Fruit fly (Drosophila melanogaster) whole organism, embryonic: ENCODE data around the gene tra.

ENCODE experiments used
- CG1024 ChIP-seq: fragments of 200-800 bp; sonication (Bioruptor generic); IDR thresholded peaks from 2 replicates; pipeline ENCODE4 v1.3.6; 2022; ENCODE audit warnings: missing biosample characterization, missing genetic modification characterization
- CG10267 ChIP-seq: fragments of 200-800 bp; sonication (Bioruptor generic); optimal IDR thresholded peaks from 2 replicates; lab custom pipeline; 2018; ENCODE audit warnings: missing biosample characterization, mild to moderate bottlenecking, missing genetic modification characterization, moderate library complexity
- CG12659 ChIP-seq: fragments of 200-800 bp; sonication (Bioruptor generic); optimal IDR thresholded peaks from 3 replicates; lab custom pipeline; 2017; ENCODE audit warnings: mild to moderate bottlenecking, missing biosample characterization, missing genetic modification reagents, missing genetic modification characterization
- CG15269 ChIP-seq: fragments of 200-800 bp; sonication (Bioruptor generic); optimal IDR thresholded peaks from 2 replicates; lab custom pipeline; 2018; ENCODE audit warnings: missing biosample characterization, mild to moderate bottlenecking, missing genetic modification characterization, moderate library complexity
- CG15479 ChIP-seq: fragments of 200-800 bp; sonication (Bioruptor generic); optimal IDR thresholded peaks from 3 replicates; lab custom pipeline; 2019; ENCODE audit warnings: missing biosample characterization, mild to moderate bottlenecking, missing genetic modification characterization, moderate library complexity
- CG15514 ChIP-seq: fragments of 200-800 bp; sonication (Bioruptor generic); optimal IDR thresholded peaks from 3 replicates; lab custom pipeline; 2017; ENCODE audit warnings: missing biosample characterization, missing genetic modification characterization, mild to moderate bottlenecking, moderate library complexity, missing genetic modification reagents
- CG17829 ChIP-seq: fragments of 200-800 bp; optimal IDR thresholded peaks from 2 replicates; lab custom pipeline; 2019; ENCODE audit warnings: missing biosample characterization, mild to moderate bottlenecking, missing genetic modification characterization, moderate library complexity
- CG1832 ChIP-seq: fragments of 200-800 bp; sonication (Bioruptor generic); optimal IDR thresholded peaks from 2 replicates; lab custom pipeline; 2017; ENCODE audit warnings: missing biosample characterization, mild to moderate bottlenecking, missing genetic modification characterization, inconsistent platforms
- CG2116 ChIP-seq: fragments of 200-800 bp; sonication (Bioruptor generic); optimal IDR thresholded peaks from 3 replicates; lab custom pipeline; 2018; ENCODE audit warnings: missing biosample characterization, mild to moderate bottlenecking, missing genetic modification characterization
- CG2712 ChIP-seq: fragments of 200-800 bp; optimal IDR thresholded peaks from 3 replicates; lab custom pipeline; 2019; ENCODE audit warnings: missing biosample characterization, mild to moderate bottlenecking, missing genetic modification characterization, moderate library complexity
- CG30020 ChIP-seq: fragments of 200-800 bp; optimal IDR thresholded peaks from 2 replicates; lab custom pipeline; 2019; ENCODE audit warnings: missing biosample characterization, mild to moderate bottlenecking, missing genetic modification characterization, moderate library complexity
- CG31224 ChIP-seq: fragments of 200-800 bp; sonication (Bioruptor generic); IDR thresholded peaks from 2 replicates; pipeline ENCODE4 v1.3.6; 2022; ENCODE audit warnings: missing biosample characterization, missing genetic modification characterization
- CG31441 ChIP-seq: fragments of 200-800 bp; sonication (Bioruptor generic); IDR thresholded peaks from 2 replicates; pipeline ENCODE4 v1.3.6; 2022; ENCODE audit warnings: missing biosample characterization, missing genetic modification characterization
- CG32772 ChIP-seq: fragments of 200-800 bp; sonication (Bioruptor generic); IDR thresholded peaks from 2 replicates; pipeline ENCODE4 v1.3.6; 2022; ENCODE audit warnings: missing biosample characterization, missing genetic modification characterization
- CG34422 ChIP-seq: fragments of 200-800 bp; sonication (Bioruptor generic); IDR thresholded peaks from 3 replicates; pipeline ENCODE4 v1.3.6; 2022; ENCODE audit warnings: missing biosample characterization, missing genetic modification characterization
- CG7786 ChIP-seq: fragments of 200-800 bp; sonication (Bioruptor generic); optimal IDR thresholded peaks from 2 replicates; lab custom pipeline; 2016; ENCODE audit warnings: missing biosample characterization, missing genetic modification characterization
- CG7928 ChIP-seq: fragments of 200-800 bp; sonication (Bioruptor generic); optimal IDR thresholded peaks from 2 replicates; lab custom pipeline; 2017; ENCODE audit warnings: missing biosample characterization, mild to moderate bottlenecking, missing genetic modification characterization
- CG7987 ChIP-seq: fragments of 200-800 bp; sonication (Bioruptor generic); optimal IDR thresholded peaks from 2 replicates; lab custom pipeline; 2018; ENCODE audit warnings: missing biosample characterization, mild to moderate bottlenecking, missing genetic modification characterization, moderate library complexity
- CG8089 ChIP-seq: fragments of 200-800 bp; sonication (Bioruptor generic); optimal IDR thresholded peaks from 3 replicates; lab custom pipeline; 2016; ENCODE audit warnings: missing biosample characterization, missing genetic modification characterization
- CG8281 ChIP-seq: fragments of 200-800 bp; sonication (Bioruptor generic); optimal IDR thresholded peaks from 2 replicates; lab custom pipeline; 2018; ENCODE audit warnings: missing biosample characterization, mild to moderate bottlenecking, missing genetic modification characterization, moderate library complexity
- CG8359 ChIP-seq: fragments of 200-800 bp; sonication (Bioruptor generic); optimal IDR thresholded peaks from 2 replicates; lab custom pipeline; 2017; ENCODE audit warnings: missing biosample characterization, mild to moderate bottlenecking, missing genetic modification characterization, borderline replicate concordance
- CG9876 ChIP-seq: fragments of 200-800 bp; sonication (Bioruptor generic); optimal IDR thresholded peaks from 2 replicates; lab custom pipeline; 2016; ENCODE audit warnings: missing biosample characterization, missing genetic modification characterization
- Dad ChIP-seq: fragments of 200-800 bp; sonication (Bioruptor generic); optimal IDR thresholded peaks from 3 replicates; lab custom pipeline; 2016; ENCODE audit warnings: missing biosample characterization, missing genetic modification characterization
- Dip2 ChIP-seq: fragments of 200-800 bp; sonication (Bioruptor generic); IDR thresholded peaks from 2 replicates; pipeline ENCODE4 v1.3.6; 2022; ENCODE audit warnings: missing biosample characterization, missing genetic modification characterization
- Elba2 ChIP-seq: fragments of 200-800 bp; sonication (Bioruptor generic); optimal IDR thresholded peaks from 3 replicates; lab custom pipeline; 2016; ENCODE audit warnings: missing biosample characterization, missing genetic modification characterization
- Fer1 ChIP-seq: fragments of 200-800 bp; sonication (Bioruptor generic); optimal IDR thresholded peaks from 2 replicates; lab custom pipeline; 2017; ENCODE audit warnings: missing biosample characterization, mild to moderate bottlenecking, missing genetic modification characterization
- Fer3 ChIP-seq: fragments of 200-800 bp; sonication (Bioruptor generic); optimal IDR thresholded peaks from 2 replicates; lab custom pipeline; 2018; ENCODE audit warnings: missing biosample characterization, mild to moderate bottlenecking, missing genetic modification characterization, moderate library complexity
- Hey ChIP-seq: fragments of 200-800 bp; sonication (Bioruptor generic); optimal IDR thresholded peaks from 3 replicates; lab custom pipeline; 2018; ENCODE audit warnings: missing biosample characterization, mild to moderate bottlenecking, missing genetic modification characterization
- Hr78 ChIP-seq, 2 experiments: fragments of 200-800 bp in 1 of 2; fragments of >200 bp in 1 of 2; sonication (Bioruptor generic) in 1 of 2; optimal IDR thresholded peaks; 2 replicates each; lab custom pipeline; 2017 to 2019; ENCODE audit warnings: missing biosample characterization in 2 of 2, missing genetic modification characterization in 2 of 2, mild to moderate bottlenecking in 1 of 2, moderate library complexity in 1 of 2
- Jarid2 ChIP-seq: fragments of 200-800 bp; sonication (Bioruptor generic); optimal IDR thresholded peaks from 3 replicates; lab custom pipeline; 2017; ENCODE audit warnings: mild to moderate bottlenecking, missing biosample characterization, missing genetic modification reagents, missing genetic modification characterization
- Mad ChIP-seq: fragments of 200-800 bp; sonication (Bioruptor generic); optimal IDR thresholded peaks from 2 replicates; lab custom pipeline; 2016; ENCODE audit warnings: missing biosample characterization, missing genetic modification characterization
- Meics ChIP-seq: fragments of 200-800 bp; sonication (Bioruptor generic); optimal IDR thresholded peaks from 2 replicates; lab custom pipeline; 2017; ENCODE audit warnings: missing biosample characterization, mild to moderate bottlenecking, missing genetic modification characterization
- Mrtf ChIP-seq: fragments of 200-800 bp; sonication (Bioruptor generic); IDR thresholded peaks from 3 replicates; pipeline ENCODE4 v1.3.6; 2022; ENCODE audit warnings: missing biosample characterization, missing genetic modification characterization
- ac ChIP-seq: fragments of 200-800 bp; sonication (Bioruptor generic); optimal IDR thresholded peaks from 3 replicates; lab custom pipeline; 2017; ENCODE audit warnings: missing biosample characterization, mild to moderate bottlenecking, missing genetic modification characterization
- ase ChIP-seq: fragments of 200-800 bp; sonication (Bioruptor generic); IDR thresholded peaks from 3 replicates; pipeline ENCODE4 v1.3.6; 2022; ENCODE audit warnings: missing biosample characterization, missing genetic modification characterization
- bab2 ChIP-seq: fragments of 200-800 bp; sonication (Bioruptor generic); optimal IDR thresholded peaks from 2 replicates; lab custom pipeline; 2016; ENCODE audit warnings: missing biosample characterization, missing genetic modification characterization
- cad ChIP-seq: fragments of >200 bp; optimal IDR thresholded peaks from 2 replicates; lab custom pipeline; 2017; ENCODE audit warnings: missing biosample characterization, missing genetic modification characterization
- danr ChIP-seq: fragments of 200-800 bp; sonication (Bioruptor generic); IDR thresholded peaks from 2 replicates; pipeline ENCODE4 v1.3.6; 2022; ENCODE audit warnings: missing biosample characterization, missing genetic modification characterization
- hbn ChIP-seq: fragments of 200-800 bp; sonication (Bioruptor generic); IDR thresholded peaks from 2 replicates; pipeline ENCODE4 v1.3.6; 2022; ENCODE audit warnings: missing biosample characterization, missing genetic modification characterization; ENCODE audit not compliant: partially characterized antibody
- ind ChIP-seq: fragments of 200-800 bp; sonication (Bioruptor generic); optimal IDR thresholded peaks from 3 replicates; lab custom pipeline; 2016; ENCODE audit warnings: missing biosample characterization, missing genetic modification characterization
- lola ChIP-seq, 3 experiments: fragments of >200 bp in 2 of 3; fragments of 200-800 bp in 1 of 3; sonication (Bioruptor generic) in 1 of 3; optimal IDR thresholded peaks; 2 replicates each; lab custom pipeline; 2017 to 2019; ENCODE audit warnings: missing biosample characterization in 3 of 3, missing genetic modification characterization in 3 of 3, mild to moderate bottlenecking in 1 of 3, moderate library complexity in 1 of 3
- schlank ChIP-seq: fragments of 200-800 bp; sonication (Bioruptor generic); optimal IDR thresholded peaks from 2 replicates; lab custom pipeline; 2018; ENCODE audit warnings: missing biosample characterization, mild to moderate bottlenecking, missing genetic modification characterization
- seq ChIP-seq: fragments of 200-800 bp; sonication (Bioruptor generic); IDR thresholded peaks from 2 replicates; pipeline ENCODE4 v1.3.6; 2022; ENCODE audit warnings: missing biosample characterization, missing genetic modification characterization
- shn ChIP-seq: fragments of 200-800 bp; sonication (Bioruptor generic); optimal IDR thresholded peaks from 3 replicates; lab custom pipeline; 2016; ENCODE audit warnings: missing biosample characterization, missing genetic modification characterization
- sima ChIP-seq: fragments of 200-800 bp; sonication (Bioruptor generic); optimal IDR thresholded peaks from 2 replicates; lab custom pipeline; 2016; ENCODE audit warnings: missing biosample characterization, missing genetic modification characterization
- slbo ChIP-seq: fragments of 200-800 bp; sonication (Bioruptor generic); IDR thresholded peaks from 2 replicates; pipeline ENCODE4 v1.3.6; 2022; ENCODE audit warnings: missing biosample characterization, missing genetic modification characterization
- slp2 ChIP-seq: fragments of 200-800 bp; sonication (Bioruptor generic); optimal IDR thresholded peaks from 2 replicates; lab custom pipeline; 2016; ENCODE audit warnings: missing biosample characterization, missing genetic modification characterization
- tin ChIP-seq: fragments of 200-800 bp; sonication (Bioruptor generic); optimal IDR thresholded peaks from 3 replicates; lab custom pipeline; 2016; ENCODE audit warnings: missing biosample characterization, missing genetic modification characterization
- usp ChIP-seq: fragments of >200 bp; optimal IDR thresholded peaks from 2 replicates; lab custom pipeline; 2017; ENCODE audit warnings: missing biosample characterization, missing genetic modification characterization
- zen ChIP-seq: fragments of 200-800 bp; sonication (Bioruptor generic); optimal IDR thresholded peaks from 3 replicates; lab custom pipeline; 2018; ENCODE audit warnings: missing biosample characterization, mild to moderate bottlenecking, missing genetic modification characterization, moderate library complexity

tra gene

dm6 chr3L:16574307-16574946, 16.4 kb downstream of the tra start, which contains the start of gene mbf1 (continued):
- TF ChIP-seq CG15479 (GFP tag; lab: Kevin White, UChicago): no peak
- TF ChIP-seq CG7786 (GFP tag; lab: Kevin White, UChicago): no peak
- TF ChIP-seq CG30020 (tag; lab: Kevin White, UChicago): peak; percentile 36
- no peak for TF ChIP-seq sima
- no peak for TF ChIP-seq Dip2 (GFP tag; lab: Robert Waterston, UW)
- TF ChIP-seq seq: no peak
- no peak for TF ChIP-seq CG32772 (GFP tag; lab: Robert Waterston, UW)
- TF ChIP-seq CG17829 (tag; lab: Kevin White, UChicago): peak; percentile 13
- TF ChIP-seq CG10267: peak; percentile 48
- no peak for TF ChIP-seq Hr78 (GFP tag; optimal IDR thresholded peaks at IDR 0.05; lab: Kevin White, UChicago)
- no peak for TF ChIP-seq CG31224
- no peak for TF ChIP-seq Mad (GFP tag; lab: Kevin White, UChicago)
- peak; percentile 5 for TF ChIP-seq shn (GFP tag; lab: Kevin White, UChicago)
- TF ChIP-seq CG7987 (GFP tag; lab: Kevin White, UChicago): no peak
- no peak for TF ChIP-seq CG1832
- TF ChIP-seq zen (tag; lab: Kevin White, UChicago): peak; percentile 21
- TF ChIP-seq Meics (GFP tag; lab: Kevin White, UChicago): no peak
- no peak for TF ChIP-seq ind (GFP tag; lab: Kevin White, UChicago)
- no peak for TF ChIP-seq CG8089
- TF ChIP-seq usp: no peak
- no peak for TF ChIP-seq Fer1 (GFP tag; lab: Kevin White, UChicago)
- TF ChIP-seq CG8281 (tag; lab: Kevin White, UChicago): no peak
- no peak for TF ChIP-seq ac (GFP tag; lab: Kevin White, UChicago)
- TF ChIP-seq tin (GFP tag; lab: Kevin White, UChicago): peak; percentile 31
- no peak for TF ChIP-seq ase (GFP tag; lab: Robert Waterston, UW)
- no peak for TF ChIP-seq CG1024 (GFP tag; lab: Robert Waterston, UW)
- TF ChIP-seq Fer3 (tag; lab: Kevin White, UChicago): no peak
- TF ChIP-seq CG2712 (tag; lab: Kevin White, UChicago): peak; percentile 53
- peak; percentile 19 for TF ChIP-seq CG7928
- TF ChIP-seq CG15269: peak; percentile 16
- no peak for TF ChIP-seq Mrtf (GFP tag; lab: Robert Waterston, UW)
- no peak for TF ChIP-seq cad (GFP tag; lab: Kevin White, UChicago)
- TF ChIP-seq schlank (tag; lab: Kevin White, UChicago): no peak
- TF ChIP-seq CG8359 (GFP tag; lab: Kevin White, UChicago): no peak
- TF ChIP-seq Jarid2 (GFP tag; lab: Kevin White, UChicago): no peak
- peak; percentile 80 for TF ChIP-seq CG12659 (GFP tag; lab: Kevin White, UChicago)
- peak; percentile 82 for TF ChIP-seq CG2116
- TF ChIP-seq Hey (tag; lab: Kevin White, UChicago): no peak
- peak; percentile 16 for TF ChIP-seq bab2 (GFP tag; lab: Kevin White, UChicago)
- TF ChIP-seq lola (GFP tag; optimal IDR thresholded peaks at IDR 0.05; lab: Kevin White, UChicago): no peak
- peak; percentile 27; the same call in 1 of the 3 replicates for TF ChIP-seq CG34422
- TF ChIP-seq hbn (GFP tag; lab: Robert Waterston, UW): peak; percentile 49; the same call in 1 of the 2 replicates
- TF ChIP-seq CG9876 (GFP tag; lab: Kevin White, UChicago): no peak
- TF ChIP-seq CG31441 (GFP tag; lab: Robert Waterston, UW): 0 out of 2 replicates have a peak, but pooled peaks have one; percentile 20
- TF ChIP-seq Dad (GFP tag; lab: Kevin White, UChicago): no peak
- TF ChIP-seq Elba2 (GFP tag; lab: Kevin White, UChicago): peak; percentile 3
- TF ChIP-seq slbo (GFP tag; lab: Robert Waterston, UW): no peak
- no peak for TF ChIP-seq danr
- peak; percentile 20 for TF ChIP-seq slp2 (GFP tag; lab: Kevin White, UChicago)
- TF ChIP-seq CG15514 (GFP tag; lab: Kevin White, UChicago): peak; percentile 63
